Worm (Caenorhabditis elegans) whole organism, late embryonic: ENCODE data around the gene srg-60.

Source experiments
- K09A11.1 ChIP-seq: sonication (generic microtip); optimal IDR thresholded peaks from 2 replicates; lab custom pipeline; 2017; ENCODE audit warnings: antibody characterized with exemption, mild to moderate bottlenecking, missing genetic modification characterization, missing compliant biosample characterization; ENCODE audit not compliant: insufficient read depth
- ama-1 ChIP-seq: fragments of 150-350 bp; optimal IDR thresholded peaks from 2 replicates; lab custom pipeline; 2014
- ceh-22 ChIP-seq: sonication (generic microtip); optimal IDR thresholded peaks from 2 replicates; lab custom pipeline; 2017; ENCODE audit warnings: missing biosample characterization, missing genetic modification characterization
- dve-1 ChIP-seq: sonication (generic microtip); optimal IDR thresholded peaks from 2 replicates; lab custom pipeline; 2017; ENCODE audit warnings: antibody characterized with exemption, mild to moderate bottlenecking, missing genetic modification characterization, missing compliant biosample characterization
- eyg-1 ChIP-seq: sonication (generic microtip); optimal IDR thresholded peaks from 2 replicates; lab custom pipeline; 2016; ENCODE audit warnings: missing genotype, missing genetic modification characterization, missing compliant biosample characterization
- lin-11 ChIP-seq: fragments of 200-800 bp; sonication (Bioruptor generic); optimal IDR thresholded peaks from 2 replicates; lab custom pipeline; 2018; ENCODE audit warnings: mild to moderate bottlenecking, missing genetic modification characterization, missing compliant biosample characterization
- mec-3 ChIP-seq: sonication (generic microtip); optimal IDR thresholded peaks from 2 replicates; lab custom pipeline; 2016; ENCODE audit warnings: borderline replicate concordance, missing genetic modification characterization, missing compliant biosample characterization
- pha-4 ChIP-seq: fragments of 150-350 bp; optimal IDR thresholded peaks from 2 replicates; lab custom pipeline; 2018; ENCODE audit warnings: missing biosample characterization, missing genetic modification reagents, missing genetic modification characterization
- pqm-1 ChIP-seq: sonication (generic microtip); optimal IDR thresholded peaks from 2 replicates; lab custom pipeline; 2016; ENCODE audit warnings: missing genetic modification characterization, missing compliant biosample characterization

DNA sequence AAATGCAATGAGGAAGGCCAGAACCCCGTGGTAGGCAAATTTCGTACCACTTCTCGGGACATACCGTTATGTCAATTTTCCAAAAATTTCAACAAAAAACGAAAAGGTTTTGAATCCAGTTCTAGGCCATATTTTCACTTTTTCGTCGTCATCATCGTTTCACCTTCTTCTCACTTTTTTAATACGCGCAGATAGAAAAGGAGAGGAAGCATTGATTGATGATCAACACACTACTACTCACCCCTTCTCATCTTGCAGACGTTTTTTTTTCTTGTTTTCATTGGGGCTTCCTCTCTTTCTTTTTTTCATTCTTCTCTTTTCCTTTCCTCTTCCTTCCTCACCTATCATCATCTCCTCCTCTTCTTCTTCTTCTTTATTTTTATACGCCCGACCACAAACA lies 46.8 kb downstream of the srg-60 start:
- no peak for TF ChIP-seq ceh-22 (tag; lab: Kevin White, UChicago)
- no peak for TF ChIP-seq mec-3 (tag; lab: Kevin White, UChicago)
- TF ChIP-seq eyg-1 = no peak
- no peak for TF ChIP-seq lin-11 (tag; lab: Kevin White, UChicago)
- TF ChIP-seq pha-4 = no peak
- TF ChIP-seq ama-1 (lab: Kevin White, UChicago) = no peak
- TF ChIP-seq pqm-1 = no peak
- TF ChIP-seq K09A11.1 (tag; lab: Kevin White, UChicago) = no peak
- TF ChIP-seq dve-1 (tag; lab: Kevin White, UChicago) = no peak
